Worm (Caenorhabditis elegans) whole organism, L1 larva: ENCODE results near the gene C40H1.9.

ENCODE experiments used
- dpl-1 ChIP-seq, 3 experiments: fragments of 150-350 bp in 2 of 3; sonication (generic microtip) in 1 of 3; optimal IDR thresholded peaks; 2 replicates each; lab custom pipeline; 2014 to 2017; ENCODE audit warnings: missing biosample characterization in 3 of 3, missing genetic modification characterization in 3 of 3, missing genetic modification reagents in 3 of 3
- efl-1 ChIP-seq, 4 experiments: fragments of 150-350 bp; optimal IDR thresholded peaks in 3 of 4; peaks in 1 of 4; 1 replicate in 1 of 4; 2 replicates in 3 of 4; lab custom pipeline; 2014; ENCODE audit warnings: missing biosample characterization in 2 of 4, missing genetic modification characterization in 2 of 4, missing genetic modification reagents in 2 of 4

- TF ChIP-seq efl-1 (optimal IDR thresholded peaks at IDR 0.05; lab: Kevin White, UChicago) (no peak), efl-1 (GFP tag; optimal IDR thresholded peaks at IDR 0.05 in 1 of 2; lab: Kevin White, UChicago) (no peak), dpl-1 (GFP tag; optimal IDR thresholded peaks at IDR 0.05; lab: Kevin White, UChicago) (no peak)
These were observed 48.3 kb upstream of the C40H1.9 start for ce11 chrIII:9271389-9271918.
